Fruit fly (Drosophila melanogaster) whole organism, embryonic: ENCODE measurements around the gene Prp31.
A peak's percentile ranks its signal among the peaks of the same experiment; 100 is the strongest.

Source experiments
- CG10979 ChIP-seq: fragments of 200-800 bp; sonication (Bioruptor generic); optimal IDR thresholded peaks from 2 replicates; lab custom pipeline; 2018; ENCODE audit warnings: missing biosample characterization, mild to moderate bottlenecking, missing genetic modification characterization, moderate library complexity
- CG11504 ChIP-seq: fragments of 200-800 bp; sonication (Bioruptor generic); optimal IDR thresholded peaks from 3 replicates; lab custom pipeline; 2019; ENCODE audit warnings: missing biosample characterization, mild to moderate bottlenecking, missing genetic modification characterization, moderate library complexity
- CG11560 ChIP-seq: fragments of 200-800 bp; sonication (Bioruptor generic); IDR thresholded peaks from 3 replicates; pipeline ENCODE4 v1.3.6; 2022; ENCODE audit warnings: missing biosample characterization, missing genetic modification characterization
- CG13287 ChIP-seq: fragments of 200-800 bp; sonication (Bioruptor generic); IDR thresholded peaks from 2 replicates; pipeline ENCODE4 v1.3.6; 2022; ENCODE audit warnings: missing biosample characterization, missing genetic modification characterization; ENCODE audit not compliant: partially characterized antibody
- CG14710 ChIP-seq: fragments of 200-800 bp; sonication (Bioruptor generic); optimal IDR thresholded peaks from 3 replicates; lab custom pipeline; 2019; ENCODE audit warnings: missing biosample characterization, mild to moderate bottlenecking, missing genetic modification characterization, moderate library complexity
- CG17328 ChIP-seq: fragments of 200-800 bp; sonication (Bioruptor generic); IDR thresholded peaks from 2 replicates; pipeline ENCODE4 v1.3.6; 2022; ENCODE audit warnings: missing biosample characterization, missing genetic modification characterization
- CG18262 ChIP-seq: fragments of 200-800 bp; optimal IDR thresholded peaks from 3 replicates; lab custom pipeline; 2019; ENCODE audit warnings: missing biosample characterization, mild to moderate bottlenecking, missing genetic modification characterization, moderate library complexity
- CG2678 ChIP-seq: fragments of 200-800 bp; sonication (Bioruptor generic); optimal IDR thresholded peaks from 3 replicates; lab custom pipeline; 2019; ENCODE audit warnings: missing biosample characterization, mild to moderate bottlenecking, missing genetic modification characterization, moderate library complexity
- CG33213 ChIP-seq: fragments of 200-800 bp; sonication (Bioruptor generic); optimal IDR thresholded peaks from 3 replicates; lab custom pipeline; 2016; ENCODE audit warnings: missing biosample characterization, missing genetic modification characterization
- CG3407 ChIP-seq: fragments of 200-800 bp; sonication (Bioruptor generic); optimal IDR thresholded peaks from 2 replicates; lab custom pipeline; 2018; ENCODE audit warnings: missing biosample characterization, mild to moderate bottlenecking, missing genetic modification characterization
- CG6813 ChIP-seq: fragments of 200-800 bp; sonication (Bioruptor generic); optimal IDR thresholded peaks from 2 replicates; lab custom pipeline; 2017; ENCODE audit warnings: missing biosample characterization, missing genetic modification characterization, mild to moderate bottlenecking, moderate library complexity, missing genetic modification reagents
- CG7839 ChIP-seq: fragments of 200-800 bp; sonication (Bioruptor generic); optimal IDR thresholded peaks from 3 replicates; lab custom pipeline; 2018; ENCODE audit warnings: missing biosample characterization, mild to moderate bottlenecking, missing genetic modification characterization, moderate library complexity
- CHES-1-like ChIP-seq: fragments of 200-800 bp; sonication (Bioruptor generic); optimal IDR thresholded peaks from 2 replicates; lab custom pipeline; 2016; ENCODE audit warnings: missing biosample characterization, missing genetic modification characterization
- D19A ChIP-seq: fragments of 200-800 bp; optimal IDR thresholded peaks from 3 replicates; lab custom pipeline; 2019; ENCODE audit warnings: missing biosample characterization, mild to moderate bottlenecking, missing genetic modification characterization, moderate library complexity
- E2f1 ChIP-seq: fragments of 200-800 bp; sonication (Bioruptor generic); IDR thresholded peaks from 2 replicates; pipeline ENCODE4 v1.3.6; 2022; ENCODE audit warnings: missing biosample characterization, missing genetic modification characterization
- Ets65A ChIP-seq: fragments of 200-800 bp; sonication (Bioruptor generic); peaks from one replicate; lab custom pipeline; 2016; ENCODE audit warnings: missing biosample characterization, missing genetic modification characterization
- HLH4C ChIP-seq: fragments of 200-800 bp; sonication (Bioruptor generic); IDR thresholded peaks from 3 replicates; pipeline ENCODE4 v1.3.6; 2022; ENCODE audit warnings: missing biosample characterization, missing genetic modification characterization; ENCODE audit not compliant: partially characterized antibody
- Hsf ChIP-seq: fragments of 200-800 bp; sonication (Bioruptor generic); optimal IDR thresholded peaks from 3 replicates; lab custom pipeline; 2016; ENCODE audit warnings: missing biosample characterization, missing genetic modification characterization
- Nf-YB ChIP-seq: fragments of 200-800 bp; sonication (Bioruptor generic); optimal IDR thresholded peaks from 3 replicates; lab custom pipeline; 2019; ENCODE audit warnings: missing biosample characterization, mild to moderate bottlenecking, missing genetic modification characterization, moderate library complexity
- Pdp1 ChIP-seq, 2 experiments: fragments of 200-800 bp; sonication (Bioruptor generic); optimal IDR thresholded peaks; 3 replicates each; lab custom pipeline; 2016; ENCODE audit warnings: missing biosample characterization in 2 of 2, missing genetic modification characterization in 2 of 2, mild to moderate bottlenecking in 1 of 2, moderate library complexity in 1 of 2
- Ravus ChIP-seq: fragments of 200-800 bp; sonication (Bioruptor generic); IDR thresholded peaks from 2 replicates; pipeline ENCODE4 v1.3.6; 2022; ENCODE audit warnings: missing biosample characterization, missing genetic modification characterization
- Sin3A ChIP-seq: fragments of >200 bp; optimal IDR thresholded peaks from 2 replicates; lab custom pipeline; 2018
- Vsx1 ChIP-seq: fragments of 200-800 bp; sonication (Bioruptor generic); optimal IDR thresholded peaks from 2 replicates; lab custom pipeline; 2017; ENCODE audit warnings: missing biosample characterization, mild to moderate bottlenecking, missing genetic modification characterization, missing genetic modification reagents
- Xbp1 ChIP-seq: fragments of 200-800 bp; sonication (Bioruptor generic); optimal IDR thresholded peaks from 3 replicates; lab custom pipeline; 2016; ENCODE audit warnings: missing biosample characterization, mild to moderate bottlenecking, missing genetic modification characterization
- ab ChIP-seq: fragments of 200-800 bp; sonication (Bioruptor generic); optimal IDR thresholded peaks from 2 replicates; lab custom pipeline; 2016; ENCODE audit warnings: missing biosample characterization, missing genetic modification characterization
- abd-A ChIP-seq: fragments of 200-800 bp; sonication (Bioruptor generic); optimal IDR thresholded peaks from 3 replicates; lab custom pipeline; 2019; ENCODE audit warnings: missing biosample characterization, mild to moderate bottlenecking, missing genetic modification characterization, moderate library complexity
- ara ChIP-seq: fragments of 200-800 bp; sonication (Bioruptor generic); IDR thresholded peaks from 2 replicates; pipeline ENCODE4 v1.3.6; 2022; ENCODE audit warnings: missing biosample characterization, missing genetic modification characterization
- az2 ChIP-seq: fragments of 200-800 bp; sonication (Bioruptor generic); optimal IDR thresholded peaks from 3 replicates; lab custom pipeline; 2016; ENCODE audit warnings: missing biosample characterization, missing genetic modification characterization
- bbx ChIP-seq: fragments of 200-800 bp; sonication (Bioruptor generic); IDR thresholded peaks from 2 replicates; pipeline ENCODE4 v1.3.6; 2022; ENCODE audit warnings: missing biosample characterization, missing genetic modification characterization; ENCODE audit not compliant: partially characterized antibody
- bcd ChIP-seq: fragments of 200-800 bp; sonication (Bioruptor generic); optimal IDR thresholded peaks from 2 replicates; lab custom pipeline; 2017; ENCODE audit warnings: missing biosample characterization, mild to moderate bottlenecking, missing genetic modification characterization
- esg ChIP-seq: fragments of 200-800 bp; sonication (Bioruptor generic); conservative IDR thresholded peaks from 2 replicates; pipeline ENCODE4 v1.3.6; 2022; ENCODE audit warnings: missing biosample characterization, missing genetic modification characterization
- eve ChIP-seq, 2 experiments: fragments of >200 bp; optimal IDR thresholded peaks; 2 replicates each; lab custom pipeline; 2017; ENCODE audit warnings: missing biosample characterization in 2 of 2, missing genetic modification characterization in 2 of 2
- gsb-n ChIP-seq: fragments of 200-800 bp; sonication (Bioruptor generic); optimal IDR thresholded peaks from 3 replicates; lab custom pipeline; 2018; ENCODE audit warnings: missing biosample characterization, mild to moderate bottlenecking, missing genetic modification characterization
- lmd ChIP-seq: fragments of 200-800 bp; sonication (Bioruptor generic); IDR thresholded peaks from 2 replicates; pipeline ENCODE4 v1.3.6; 2022; ENCODE audit warnings: missing biosample characterization, missing genetic modification characterization
- maf-S ChIP-seq: fragments of 200-800 bp; sonication (Bioruptor generic); optimal IDR thresholded peaks from 2 replicates; lab custom pipeline; 2016; ENCODE audit warnings: missing biosample characterization, missing genetic modification characterization
- mam ChIP-seq: fragments of 200-800 bp; sonication (Bioruptor generic); optimal IDR thresholded peaks from 3 replicates; lab custom pipeline; 2016; ENCODE audit warnings: missing biosample characterization, missing genetic modification characterization
- prd ChIP-seq, 3 experiments: fragments of >200 bp in 2 of 3; fragments of 200-800 bp in 1 of 3; sonication (Bioruptor generic) in 1 of 3; optimal IDR thresholded peaks in 2 of 3; IDR thresholded peaks in 1 of 3; 2 replicates in 2 of 3; 3 replicates in 1 of 3; pipeline versions ENCODE4 v1.3.6 to Lab custom; 2017 to 2022; ENCODE audit warnings: missing biosample characterization in 1 of 3, missing genetic modification characterization in 1 of 3
- rib ChIP-seq: fragments of 200-800 bp; sonication (Bioruptor generic); IDR thresholded peaks from 2 replicates; pipeline ENCODE4 v1.3.6; 2022; ENCODE audit warnings: missing biosample characterization, missing genetic modification characterization
- ro ChIP-seq: fragments of 200-800 bp; sonication (Bioruptor generic); IDR thresholded peaks from 2 replicates; pipeline ENCODE4 v1.3.6; 2022; ENCODE audit warnings: missing biosample characterization, missing genetic modification characterization
- sd ChIP-seq: fragments of 200-800 bp; sonication (Bioruptor generic); optimal IDR thresholded peaks from 3 replicates; lab custom pipeline; 2018; ENCODE audit warnings: missing biosample characterization, mild to moderate bottlenecking, missing genetic modification characterization, moderate library complexity
- sens ChIP-seq: fragments of 200-800 bp; sonication (Bioruptor generic); peaks from one replicate; lab custom pipeline; 2016; ENCODE audit warnings: missing biosample characterization, missing genetic modification characterization
- sqz ChIP-seq: fragments of 200-800 bp; sonication (Bioruptor generic); optimal IDR thresholded peaks from 3 replicates; lab custom pipeline; 2018; ENCODE audit warnings: missing biosample characterization, mild to moderate bottlenecking, missing genetic modification characterization
- tio ChIP-seq: fragments of 200-800 bp; sonication (Bioruptor generic); optimal IDR thresholded peaks from 2 replicates; lab custom pipeline; 2017; ENCODE audit warnings: missing biosample characterization, missing genetic modification characterization, inconsistent platforms
- tna ChIP-seq: fragments of 200-800 bp; sonication (Bioruptor generic); IDR thresholded peaks from 2 replicates; pipeline ENCODE4 v1.3.6; 2022; ENCODE audit warnings: missing biosample characterization, missing genetic modification characterization; ENCODE audit not compliant: partially characterized antibody
- tx ChIP-seq: fragments of 200-800 bp; sonication (Bioruptor generic); optimal IDR thresholded peaks from 2 replicates; lab custom pipeline; 2016; ENCODE audit warnings: missing biosample characterization, missing genetic modification characterization

Prp31 gene

dm6 chr3L:15196711-15197320 lies 37.9 kb downstream of the Prp31 start:
- TF ChIP-seq sens (GFP tag; lab: Kevin White, UChicago): peak; percentile 32
- TF ChIP-seq CHES-1-like (GFP tag; lab: Kevin White, UChicago): no peak
- TF ChIP-seq CG18262 (tag; lab: Kevin White, UChicago): peak; percentile 16
- TF ChIP-seq ro (GFP tag; lab: Robert Waterston, UW): no peak
- TF ChIP-seq CG14710 (tag; lab: Kevin White, UChicago): peak; percentile 1
- no peak for TF ChIP-seq CG17328 (GFP tag; lab: Robert Waterston, UW)
- peak; percentile 10 for TF ChIP-seq CG11504 (tag; lab: Kevin White, UChicago)
- no peak for TF ChIP-seq Xbp1
- TF ChIP-seq, all 482 proteins: peak for 4

DNA sequence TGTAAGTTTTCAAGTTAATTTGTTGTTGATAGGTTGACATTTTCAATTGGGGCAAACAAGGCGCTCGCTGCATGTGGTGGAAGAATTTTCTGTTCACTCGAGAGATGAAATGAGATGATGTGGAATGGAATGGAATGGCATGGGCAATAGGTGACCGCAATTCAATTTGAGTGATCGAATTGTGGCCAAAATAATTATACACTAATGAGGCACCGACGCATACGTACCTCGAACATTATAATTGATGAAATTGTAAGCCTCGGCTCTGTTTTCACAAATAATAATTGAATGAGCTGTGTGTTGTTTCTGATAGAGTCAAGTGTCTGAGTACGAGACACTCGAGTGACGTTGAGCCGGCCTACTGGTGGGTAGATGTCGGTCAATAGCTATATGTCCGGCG lies 39.1 kb downstream of the Prp31 start:
- TF ChIP-seq sens (GFP tag; lab: Kevin White, UChicago): peak; percentile 77
- no peak for TF ChIP-seq ab (GFP tag; lab: Kevin White, UChicago)
- peak in 1 of 2 experiments; percentile 31 for TF ChIP-seq eve (GFP tag; optimal IDR thresholded peaks at IDR 0.05; lab: Kevin White, UChicago)
- TF ChIP-seq CG7839: no peak
- TF ChIP-seq Ets65A: peak; percentile 92
- no peak for TF ChIP-seq tx (GFP tag; lab: Kevin White, UChicago)
- peak; percentile 13 for TF ChIP-seq sd (tag; lab: Kevin White, UChicago)
- no peak for TF ChIP-seq D19A (tag; lab: Kevin White, UChicago)
- no peak for TF ChIP-seq CG33213 (GFP tag; lab: Kevin White, UChicago)
- no peak for TF ChIP-seq CG3407
- no peak for TF ChIP-seq rib (GFP tag; lab: Robert Waterston, UW)

DNA sequence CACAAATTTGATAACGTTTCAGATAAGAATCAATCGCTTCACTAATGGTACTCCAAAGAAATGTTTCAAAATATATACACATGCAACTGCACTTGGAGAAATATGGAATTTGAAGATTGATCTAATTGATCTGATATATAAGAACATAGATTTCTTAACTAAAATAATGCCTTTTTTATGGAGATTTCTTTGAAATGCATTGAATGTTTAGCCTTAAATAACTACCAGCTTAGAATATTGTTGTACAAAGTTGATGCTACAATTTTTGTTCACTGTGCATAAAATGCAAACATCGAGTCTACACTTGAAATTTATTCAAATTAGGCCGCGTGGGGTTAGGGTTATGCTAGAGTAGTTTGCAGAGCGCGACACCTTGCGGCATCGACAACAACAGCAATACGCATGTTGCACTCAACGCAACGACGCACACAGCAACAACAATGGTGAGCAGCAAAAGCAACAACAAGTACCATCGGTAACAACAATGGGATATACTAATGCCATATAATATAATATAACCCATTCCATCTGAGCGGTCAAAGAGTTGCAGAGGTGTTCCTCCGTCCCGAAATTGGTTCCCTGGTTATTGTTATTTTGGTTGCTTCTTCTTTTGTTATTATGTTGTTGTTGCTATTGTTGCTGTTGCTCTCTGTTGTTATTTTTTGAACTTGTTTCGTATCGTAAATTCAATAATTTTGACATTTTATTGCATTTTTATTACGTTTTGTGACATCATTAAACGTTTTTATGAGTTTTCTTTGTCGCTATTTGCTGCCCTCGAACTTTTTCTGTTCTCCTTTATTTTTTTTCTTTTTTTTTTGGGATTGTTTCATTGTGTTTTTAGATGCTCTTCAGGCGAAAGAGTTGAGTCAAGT lies 40.6 kb downstream of the Prp31 start:
- TF ChIP-seq Ets65A (peak; percentile 77), maf-S (GFP tag; lab: Kevin White, UChicago) (no peak), Hsf (peak; percentile 43), bcd (GFP tag; lab: Kevin White, UChicago) (no peak), tio (GFP tag; lab: Kevin White, UChicago) (peak; percentile 24), lmd (GFP tag; lab: Robert Waterston, UW) (peak; percentile 17; the same call in 1 of the 2 replicates), Sin3A (lab: Kevin White, UChicago) (no peak), Vsx1 (no peak), CG10979 (tag; lab: Kevin White, UChicago) (peak; percentile 71), mam (GFP tag; lab: Kevin White, UChicago) (no peak), az2 (GFP tag; lab: Kevin White, UChicago) (peak; percentile 37), CG6813 (GFP tag; lab: Kevin White, UChicago) (no peak), gsb-n (tag; lab: Kevin White, UChicago) (peak; percentile 42), Pdp1 (GFP tag; optimal IDR thresholded peaks at IDR 0.05; lab: Kevin White, UChicago) (no peak), CG2678 (peak; percentile 19), ara (GFP tag; lab: Robert Waterston, UW) (peak; percentile 20; the same call in 1 of the 2 replicates), esg (GFP tag; lab: Robert Waterston, UW) (no peak), CG11560 (tag; lab: Robert Waterston, UW) (no peak), Nf-YB (no peak), tna (no peak), abd-A (peak; percentile 87), sqz (GFP tag; lab: Kevin White, UChicago) (peak; percentile 20), Ravus (GFP tag; lab: Robert Waterston, UW) (no peak), CG13287 (GFP tag; lab: Robert Waterston, UW) (no peak), E2f1 (GFP tag; lab: Robert Waterston, UW) (0 out of 2 replicates have a peak, but pooled peaks have one; percentile 23), prd (optimal IDR thresholded peaks at IDR 0.05; lab: Kevin White, UChicago) (no peak), prd (GFP tag; IDR thresholded peaks at IDR 0.05; lab: Robert Waterston, UW) (peak; percentile 57; the same call in 2 of the 3 replicates), HLH4C (GFP tag; lab: Robert Waterston, UW) (no peak), bbx (no peak)
